Worm (Caenorhabditis elegans) whole organism, mixed stage, embryonic: ENCODE measurements around the gene K07B1.7.
A peak's percentile ranks its signal among the peaks of the same experiment; 100 is the strongest.

ENCODE experiments used
- ham-2 ChIP-seq: fragments of 200-800 bp; sonication (Bioruptor generic); optimal IDR thresholded peaks from 2 replicates; lab custom pipeline; 2018; ENCODE audit warnings: mild to moderate bottlenecking, missing genetic modification characterization, missing compliant biosample characterization
- lin-32 ChIP-seq: fragments of 200-800 bp; sonication (Bioruptor generic); optimal IDR thresholded peaks from 2 replicates; lab custom pipeline; 2018; ENCODE audit warnings: mild to moderate bottlenecking, missing genetic modification characterization, missing compliant biosample characterization
- mep-1 ChIP-seq: fragments of 150-350 bp; optimal IDR thresholded peaks from 2 replicates; lab custom pipeline; 2017; ENCODE audit warnings: missing biosample characterization, missing genetic modification reagents, missing genetic modification characterization, inconsistent platforms
- nhr-2 ChIP-seq: fragments of 150-350 bp; optimal IDR thresholded peaks from 2 replicates; lab custom pipeline; 2014; ENCODE audit warnings: missing biosample characterization, missing genetic modification characterization
- pha-4 ChIP-seq: fragments of 150-350 bp; optimal IDR thresholded peaks from 2 replicates; lab custom pipeline; 2018; ENCODE audit warnings: missing biosample characterization, missing genetic modification reagents, missing genetic modification characterization
- sptf-1 ChIP-seq: sonication (generic microtip); optimal IDR thresholded peaks from 2 replicates; lab custom pipeline; 2017; ENCODE audit warnings: mild to moderate bottlenecking, missing genetic modification characterization, moderate library complexity, missing compliant biosample characterization
- unc-120 ChIP-seq: sonication (generic microtip); optimal IDR thresholded peaks from 2 replicates; lab custom pipeline; 2017; ENCODE audit warnings: missing genetic modification characterization, missing compliant biosample characterization; ENCODE audit not compliant: poor library complexity, severe bottlenecking
- unc-62 ChIP-seq: fragments of 150-350 bp; optimal IDR thresholded peaks from 2 replicates; lab custom pipeline; 2014; ENCODE audit warnings: missing biosample characterization, missing genetic modification reagents, missing genetic modification characterization

The K07B1.7 gene

ce11 chrV:9297332-9297731 lies 49.4 kb downstream of the K07B1.7 start, which contains the start of gene F44A2.5:
F44A2.5 (plus strand) TSS chrV:9297632.
- TF ChIP-seq mep-1 (no peak), lin-32 (no peak), nhr-2 (tag; lab: Kevin White, UChicago) (no peak), ham-2 (no peak)

ce11 chrV:9295581-9295980 lies 51.2 kb downstream of the K07B1.7 start:
- peak; percentile 12 for TF ChIP-seq pha-4
- TF ChIP-seq unc-62 (GFP tag; lab: Kevin White, UChicago), result peak; percentile 18
- TF ChIP-seq sptf-1, result no peak
- peak; percentile 49 for TF ChIP-seq unc-120 (tag; lab: Kevin White, UChicago)
